Worm (Caenorhabditis elegans) whole organism, young adult: Measurements from ENCODE around the gene asp-5.

ENCODE experiments used
- B0035.1 ChIP-seq: sonication (generic microtip); optimal IDR thresholded peaks from 2 replicates; lab custom pipeline; 2016; ENCODE audit warnings: missing genetic modification characterization, mild to moderate bottlenecking, missing compliant biosample characterization, missing genotype, missing genetic modification reagents
- F10E7.11 ChIP-seq: sonication (generic microtip); optimal IDR thresholded peaks from 2 replicates; lab custom pipeline; 2017; ENCODE audit warnings: mild to moderate bottlenecking, missing genetic modification characterization, moderate library complexity, missing compliant biosample characterization
- F23B12.7 ChIP-seq: sonication (generic microtip); optimal IDR thresholded peaks from 2 replicates; lab custom pipeline; 2017; ENCODE audit warnings: missing genetic modification characterization, mild to moderate bottlenecking, missing compliant biosample characterization, antibody characterized with exemption, moderate library complexity; ENCODE audit not compliant: insufficient read depth
- F39B2.1 ChIP-seq: fragments of 200-800 bp; sonication (Bioruptor generic); IDR thresholded peaks from 2 replicates; pipeline ENCODE4 v1.3.6; 2022; ENCODE audit warnings: missing genetic modification reagents, missing genetic modification characterization, missing compliant biosample characterization
- F57A8.1 ChIP-seq: fragments of 200-800 bp; sonication (Bioruptor generic); optimal IDR thresholded peaks from 2 replicates; lab custom pipeline; 2018; ENCODE audit warnings: mild to moderate bottlenecking, missing genetic modification characterization, moderate library complexity, missing compliant biosample characterization
- F57C9.4 ChIP-seq: sonication (generic microtip); optimal IDR thresholded peaks from 2 replicates; lab custom pipeline; 2017; ENCODE audit warnings: mild to moderate bottlenecking, missing genetic modification characterization, missing compliant biosample characterization
- akir-1 ChIP-seq: fragments of 200-800 bp; sonication (Bioruptor generic); optimal IDR thresholded peaks from 2 replicates; lab custom pipeline; 2018; ENCODE audit warnings: mild to moderate bottlenecking, missing genetic modification characterization, moderate library complexity, missing compliant biosample characterization
- atf-7 ChIP-seq: sonication (generic microtip); optimal IDR thresholded peaks from 2 replicates; lab custom pipeline; 2017; ENCODE audit warnings: mild to moderate bottlenecking, missing genetic modification characterization, missing compliant biosample characterization
- athp-1 ChIP-seq: sonication (generic microtip); optimal IDR thresholded peaks from 2 replicates; lab custom pipeline; 2017; ENCODE audit warnings: mild to moderate bottlenecking, missing genetic modification characterization, missing compliant biosample characterization
- attf-6 ChIP-seq: fragments of 200-800 bp; sonication (Bioruptor generic); IDR thresholded peaks from 2 replicates; pipeline ENCODE4 v1.3.6; 2022; ENCODE audit warnings: missing genetic modification reagents, missing genetic modification characterization, missing compliant biosample characterization
- ceh-27 ChIP-seq: fragments of 200-800 bp; sonication (Bioruptor generic); optimal IDR thresholded peaks from 2 replicates; lab custom pipeline; 2018; ENCODE audit warnings: mild to moderate bottlenecking, missing genetic modification characterization, moderate library complexity, missing compliant biosample characterization
- ceh-40 ChIP-seq: fragments of 200-800 bp; sonication (Bioruptor generic); IDR thresholded peaks from 2 replicates; pipeline ENCODE4 v1.3.6; 2022; ENCODE audit warnings: missing genetic modification characterization, missing compliant biosample characterization
- ceh-58 ChIP-seq: fragments of 200-800 bp; sonication (Bioruptor generic); IDR thresholded peaks from 2 replicates; pipeline ENCODE4 v1.3.6; 2022; ENCODE audit warnings: missing genetic modification characterization, missing compliant biosample characterization
- dox-1 ChIP-seq: fragments of 200-800 bp; sonication (Bioruptor generic); IDR thresholded peaks from 2 replicates; pipeline ENCODE4 v1.3.6; 2022; ENCODE audit warnings: missing genetic modification reagents, missing genetic modification characterization, missing compliant biosample characterization
- dpff-1 ChIP-seq: sonication (generic microtip); optimal IDR thresholded peaks from 2 replicates; lab custom pipeline; 2017; ENCODE audit warnings: mild to moderate bottlenecking, missing genetic modification characterization, missing compliant biosample characterization
- egl-18 ChIP-seq: fragments of 200-800 bp; sonication (Bioruptor generic); IDR thresholded peaks from 2 replicates; pipeline ENCODE4 v1.3.6; 2022; ENCODE audit warnings: missing genetic modification reagents, missing genetic modification characterization, missing compliant biosample characterization
- ets-4 ChIP-seq: fragments of 200-800 bp; sonication (Bioruptor generic); optimal IDR thresholded peaks from 2 replicates; lab custom pipeline; 2018; ENCODE audit warnings: mild to moderate bottlenecking, missing genetic modification characterization, missing compliant biosample characterization
- hmg-1.2 ChIP-seq: fragments of 200-800 bp; sonication (Bioruptor generic); IDR thresholded peaks from 2 replicates; pipeline ENCODE4 v1.3.6; 2022; ENCODE audit warnings: missing genetic modification reagents, missing genetic modification characterization, missing compliant biosample characterization
- lin-26 ChIP-seq: fragments of 200-800 bp; sonication (Bioruptor generic); IDR thresholded peaks from 2 replicates; pipeline ENCODE4 v1.3.6; 2022; ENCODE audit warnings: missing genetic modification reagents, missing genetic modification characterization, missing compliant biosample characterization
- lin-35 ChIP-seq, 3 experiments: fragments of 150-350 bp in 2 of 3; sonication (generic microtip) in 1 of 3; optimal IDR thresholded peaks; 2 replicates each; lab custom pipeline; 2014 to 2018; ENCODE audit warnings: missing biosample characterization in 3 of 3, missing genetic modification characterization in 3 of 3, missing genetic modification reagents in 3 of 3
- lin-54 ChIP-seq: fragments of 200-800 bp; sonication (Bioruptor generic); optimal IDR thresholded peaks from 2 replicates; lab custom pipeline; 2018; ENCODE audit warnings: mild to moderate bottlenecking, missing genetic modification characterization, missing compliant biosample characterization
- madf-6 ChIP-seq: fragments of 200-800 bp; sonication (Bioruptor generic); IDR thresholded peaks from 2 replicates; pipeline ENCODE4 v1.3.6; 2022; ENCODE audit warnings: missing genetic modification reagents, missing genetic modification characterization, missing compliant biosample characterization
- madf-8 ChIP-seq: fragments of 200-800 bp; sonication (Bioruptor generic); conservative IDR thresholded peaks from 2 replicates; pipeline ENCODE4 v1.3.6; 2022; ENCODE audit warnings: missing genetic modification reagents, missing genetic modification characterization, missing compliant biosample characterization
- mes-4 ChIP-seq: sonication (generic microtip); optimal IDR thresholded peaks from 2 replicates; lab custom pipeline; 2016; ENCODE audit warnings: missing genotype, missing genetic modification characterization, missing compliant biosample characterization
- mxl-1 ChIP-seq: sonication (generic microtip); optimal IDR thresholded peaks from 2 replicates; lab custom pipeline; 2016; ENCODE audit warnings: missing genetic modification characterization, missing compliant biosample characterization
- nfya-2 ChIP-seq: fragments of 200-800 bp; sonication (Bioruptor generic); IDR thresholded peaks from 2 replicates; pipeline ENCODE4 v1.3.6; 2022; ENCODE audit warnings: missing genetic modification reagents, missing genetic modification characterization, missing compliant biosample characterization
- pha-4 ChIP-seq: fragments of 150-350 bp; sonication (generic microtip); optimal IDR thresholded peaks from 2 replicates; lab custom pipeline; 2014; ENCODE audit warnings: missing biosample characterization, missing genetic modification reagents, missing genetic modification characterization
- rec-8 ChIP-seq, 2 experiments: sonication (generic microtip); optimal IDR thresholded peaks; 2 replicates each; lab custom pipeline; 2016; ENCODE audit warnings: mild to moderate bottlenecking in 2 of 2, missing genetic modification characterization in 2 of 2, missing genetic modification reagents in 2 of 2, missing genotype in 2 of 2, missing biosample characterization in 1 of 2, missing compliant biosample characterization in 1 of 2, moderate library complexity in 1 of 2
- rpc-1 ChIP-seq, 2 experiments: fragments of 150-350 bp in 1 of 2; sonication (generic microtip) in 1 of 2; optimal IDR thresholded peaks; 2 replicates each; lab custom pipeline; 2014 to 2018; ENCODE audit warnings: missing biosample characterization in 1 of 2, missing genetic modification characterization in 1 of 2, missing genetic modification reagents in 1 of 2, missing genotype in 1 of 2
- snpc-1.1 ChIP-seq: sonication (generic microtip); optimal IDR thresholded peaks from 2 replicates; lab custom pipeline; 2017; ENCODE audit warnings: missing genetic modification characterization, mild to moderate bottlenecking, missing compliant biosample characterization, antibody characterized with exemption, moderate library complexity, missing genotype, missing genetic modification reagents; ENCODE audit not compliant: insufficient read depth
- snpc-3.4 ChIP-seq: sonication (generic microtip); optimal IDR thresholded peaks from 2 replicates; lab custom pipeline; 2017; ENCODE audit warnings: missing genetic modification characterization, mild to moderate bottlenecking, missing compliant biosample characterization, antibody characterized with exemption, moderate library complexity, missing genotype, missing genetic modification reagents
- tbp1 ChIP-seq: fragments of 200-800 bp; sonication (Bioruptor generic); optimal IDR thresholded peaks from 2 replicates; lab custom pipeline; 2018; ENCODE audit warnings: mild to moderate bottlenecking, missing genetic modification characterization, missing compliant biosample characterization
- unc-62 ChIP-seq: fragments of 150-350 bp; optimal IDR thresholded peaks from 2 replicates; lab custom pipeline; 2014; ENCODE audit warnings: missing biosample characterization, missing genetic modification reagents, missing genetic modification characterization
- ztf-18 ChIP-seq: sonication (generic microtip); optimal IDR thresholded peaks from 2 replicates; lab custom pipeline; 2016; ENCODE audit warnings: missing genotype, mild to moderate bottlenecking, missing genetic modification characterization, missing compliant biosample characterization
- ztf-26 ChIP-seq: sonication (generic microtip); optimal IDR thresholded peaks from 2 replicates; lab custom pipeline; 2017; ENCODE audit warnings: missing genetic modification characterization, missing compliant biosample characterization
- ztf-3 ChIP-seq: fragments of 200-800 bp; sonication (Bioruptor generic); optimal IDR thresholded peaks from 2 replicates; lab custom pipeline; 2018; ENCODE audit warnings: mild to moderate bottlenecking, missing genetic modification characterization, missing compliant biosample characterization
- ztf-6 ChIP-seq: fragments of 200-800 bp; sonication (Bioruptor generic); IDR thresholded peaks from 2 replicates; pipeline ENCODE4 v1.3.6; 2022; ENCODE audit warnings: missing genetic modification reagents, missing genetic modification characterization, missing compliant biosample characterization

Gene asp-5

ce11 chrV:8247311-8248105, 24.7 kb upstream of the asp-5 start (continued):
- TF ChIP-seq rec-8 (tag; optimal IDR thresholded peaks at IDR 0.05; lab: Kevin White, UChicago) (peak in 1 of 2 experiments; percentile 17), ztf-26 (tag; lab: Kevin White, UChicago) (peak; percentile 16), ztf-3 (GFP tag; lab: Kevin White, UChicago) (peak; percentile 46), dpff-1 (tag; lab: Kevin White, UChicago) (no peak), dox-1 (peak; percentile 84; the same call in 1 of the 2 replicates)

- TF ChIP-seq egl-18 (no peak), ets-4 (no peak), ztf-6 (GFP tag; lab: Robert Waterston, UW) (no peak), F57A8.1 (no peak), tbp1 (GFP tag; lab: Kevin White, UChicago) (no peak), madf-8 (GFP tag; lab: Robert Waterston, UW) (no peak), F10E7.11 (tag; lab: Kevin White, UChicago) (no peak), atf-7 (no peak), lin-54 (no peak), F23B12.7 (tag; lab: Kevin White, UChicago) (no peak), ceh-27 (GFP tag; lab: Kevin White, UChicago) (no peak), unc-62 (GFP tag; lab: Kevin White, UChicago) (no peak), mxl-1 (no peak), hmg-1.2 (GFP tag; lab: Robert Waterston, UW) (no peak), madf-6 (GFP tag; lab: Robert Waterston, UW) (no peak), athp-1 (tag; lab: Kevin White, UChicago) (no peak), pha-4 (no peak), F57C9.4 (no peak)
Measured at ce11 chrV:8250208-8250607, 22.0 kb upstream of the asp-5 start, which contains the start of gene C16D9.6. C16D9.6 (minus strand) TSS chrV:8250308.

- TF ChIP-seq atf-7 (no peak), F39B2.1 (GFP tag; lab: Robert Waterston, UW) (no peak)
Measured at ce11 chrV:8251075-8251474, 21.1 kb upstream of the asp-5 start.

- TF ChIP-seq mxl-1, result no peak
- TF ChIP-seq mes-4 (tag; lab: Kevin White, UChicago), result no peak
- TF ChIP-seq B0035.1 (tag; lab: Kevin White, UChicago), result no peak
- TF ChIP-seq snpc-1.1 (tag; lab: Kevin White, UChicago), result no peak
- no peak for TF ChIP-seq lin-26
- no peak for TF ChIP-seq akir-1
- TF ChIP-seq lin-35 (GFP tag; optimal IDR thresholded peaks at IDR 0.05; lab: Kevin White, UChicago), result no peak
- no peak for TF ChIP-seq snpc-3.4
- no peak for TF ChIP-seq ceh-40 (GFP tag; lab: Robert Waterston, UW)
- no peak for TF ChIP-seq rpc-1 (optimal IDR thresholded peaks at IDR 0.05; lab: Kevin White, UChicago)
- TF ChIP-seq rpc-1 (tag; optimal IDR thresholded peaks at IDR 0.05; lab: Kevin White, UChicago), result no peak
- TF ChIP-seq ceh-58 (GFP tag; lab: Robert Waterston, UW), result no peak
- no peak for TF ChIP-seq ztf-3 (GFP tag; lab: Kevin White, UChicago)
- no peak for TF ChIP-seq ztf-18 (tag; lab: Kevin White, UChicago)
- TF ChIP-seq attf-6 (GFP tag; lab: Robert Waterston, UW), result no peak
- no peak for TF ChIP-seq nfya-2
- TF ChIP-seq F23B12.7 (tag; lab: Kevin White, UChicago), result no peak
Measured at ce11 chrV:8252532-8252931, 19.7 kb upstream of the asp-5 start.
